Worm (Caenorhabditis elegans) whole organism, L4 larva: ENCODE data around the gene fbxa-183.
A peak's percentile ranks its signal among the peaks of the same experiment; 100 is the strongest.

Experiments used
- ama-1 ChIP-seq: fragments of 150-350 bp; optimal IDR thresholded peaks from 2 replicates; lab custom pipeline; 2014; ENCODE audit warnings: inconsistent platforms, mixed read lengths
- ceh-28 ChIP-seq: fragments of 150-350 bp; optimal IDR thresholded peaks from 2 replicates; lab custom pipeline; 2014; ENCODE audit warnings: missing biosample characterization, missing genetic modification reagents, missing genetic modification characterization
- ceh-82 ChIP-seq: sonication (generic microtip); optimal IDR thresholded peaks from 2 replicates; lab custom pipeline; 2017; ENCODE audit warnings: missing biosample characterization, missing genetic modification characterization
- ctbp-1 ChIP-seq: fragments of 200-800 bp; sonication (Bioruptor generic); IDR thresholded peaks from 2 replicates; pipeline ENCODE4 v1.3.6; 2022; ENCODE audit warnings: missing genetic modification reagents, missing genetic modification characterization, missing compliant biosample characterization
- dmd-6 ChIP-seq: fragments of 200-800 bp; sonication (Bioruptor generic); IDR thresholded peaks from 2 replicates; pipeline ENCODE4 v1.3.6; 2022; ENCODE audit warnings: missing genetic modification reagents, missing genetic modification characterization, missing compliant biosample characterization
- dpl-1 ChIP-seq: fragments of 150-350 bp; optimal IDR thresholded peaks from 2 replicates; lab custom pipeline; 2014; ENCODE audit warnings: missing biosample characterization, missing genetic modification reagents, missing genetic modification characterization
- lir-3 ChIP-seq: sonication (generic microtip); optimal IDR thresholded peaks from 2 replicates; lab custom pipeline; 2016; ENCODE audit warnings: mild to moderate bottlenecking, missing genetic modification characterization, missing compliant biosample characterization
- php-3 ChIP-seq: fragments of 200-800 bp; sonication (Bioruptor generic); IDR thresholded peaks from 2 replicates; pipeline ENCODE4 v1.3.6; 2022; ENCODE audit warnings: missing genetic modification reagents, missing genetic modification characterization, missing compliant biosample characterization

DNA sequence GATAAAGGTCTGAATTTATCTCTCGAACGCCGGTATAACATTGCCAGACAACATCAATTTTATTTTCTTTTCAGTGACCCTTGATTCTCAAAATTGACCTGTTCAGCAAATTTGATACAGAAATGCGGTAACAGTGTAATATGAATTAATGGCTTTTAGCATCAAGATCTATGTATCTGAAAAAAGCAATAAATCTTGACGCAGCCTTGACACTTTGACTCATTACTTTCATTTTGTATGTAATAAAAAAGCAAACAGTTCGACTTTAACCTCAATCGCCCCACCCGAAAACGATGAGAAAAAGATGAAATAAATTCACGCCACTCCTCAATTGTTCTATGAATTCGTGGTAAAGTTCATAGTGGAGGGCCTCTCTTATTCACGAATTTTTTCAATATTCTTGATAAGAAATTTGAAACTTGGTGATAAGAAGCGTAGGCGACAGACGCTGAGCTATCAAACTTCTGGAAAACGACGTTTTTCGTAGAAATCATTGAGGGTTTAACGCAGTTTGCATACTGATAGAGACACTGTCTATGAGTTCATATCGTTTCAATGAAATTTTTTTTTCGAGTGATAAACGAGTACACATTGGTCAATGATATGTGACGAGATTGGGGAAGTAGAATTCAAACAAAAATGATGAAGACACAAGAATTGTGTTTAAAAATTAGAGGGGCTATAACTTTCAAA, 39.0 kb upstream of the fbxa-183 start:
- TF ChIP-seq ama-1 = no peak
- no peak for TF ChIP-seq dpl-1 (GFP tag; lab: Kevin White, UChicago)
- TF ChIP-seq php-3 (GFP tag; lab: Robert Waterston, UW) = no peak
- no peak for TF ChIP-seq lir-3 (tag; lab: Kevin White, UChicago)
- TF ChIP-seq ctbp-1 (GFP tag; lab: Robert Waterston, UW) = no peak
- no peak for TF ChIP-seq ceh-82 (tag; lab: Kevin White, UChicago)
- TF ChIP-seq ceh-28 (tag; lab: Kevin White, UChicago) = no peak
- peak; percentile 92 for TF ChIP-seq dmd-6 (GFP tag; lab: Robert Waterston, UW)
